Fruit fly (Drosophila melanogaster): ENCODE results near the gene CG33689.

Gene CG33689

DNA sequence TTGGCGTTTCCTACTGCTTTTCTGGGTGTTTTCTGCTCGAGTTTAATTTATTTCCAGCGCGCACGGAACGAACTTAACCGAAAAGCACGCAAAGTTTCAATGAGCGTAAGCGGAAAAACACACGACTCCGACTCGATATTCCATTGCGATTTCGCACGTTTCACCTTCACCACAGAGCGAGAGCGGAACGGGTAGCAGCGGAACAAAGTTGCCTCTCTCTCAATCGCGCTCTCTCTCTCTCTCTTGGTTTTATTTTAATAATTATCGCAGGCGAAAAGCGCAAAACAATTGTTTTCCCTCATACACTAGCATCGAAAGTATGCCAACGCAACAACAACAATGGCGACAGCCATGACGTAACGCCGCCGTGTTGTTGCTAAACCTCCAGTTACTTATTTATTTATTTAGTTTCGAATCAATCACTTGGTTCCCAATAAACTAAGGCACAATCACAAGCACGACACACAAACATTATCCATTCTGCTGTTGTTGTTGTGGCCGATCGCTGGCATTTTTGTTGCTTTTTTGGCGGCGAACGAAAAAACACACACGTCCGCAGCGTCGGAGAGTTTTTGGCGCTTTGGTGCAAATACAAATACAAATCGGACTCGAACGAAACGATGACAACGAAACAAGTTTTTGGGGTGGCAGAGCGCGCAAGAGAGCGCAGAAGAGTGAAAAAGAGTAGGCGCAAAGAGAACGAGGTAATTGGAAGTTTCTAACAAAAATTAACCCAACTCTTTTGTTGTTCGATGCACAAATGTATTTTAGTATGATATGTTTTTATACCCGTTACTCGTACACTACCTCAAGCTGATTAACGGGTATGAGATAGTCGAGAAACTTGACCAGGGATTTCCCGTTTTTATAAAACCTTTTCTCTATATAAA, 35.6 kb upstream of the CG33689 start, which contains the start of gene CG5151:
TSS of gene CG5151 (minus strand) at position 552 of the 890 bp plus-strand sequence.
- TF ChIP-seq CG8478 (optimal IDR thresholded peaks at IDR 0.05): no peak
- TF ChIP-seq CTCF (optimal IDR thresholded peaks at IDR 0.05): peak; percentile 30 to 41

DNA sequence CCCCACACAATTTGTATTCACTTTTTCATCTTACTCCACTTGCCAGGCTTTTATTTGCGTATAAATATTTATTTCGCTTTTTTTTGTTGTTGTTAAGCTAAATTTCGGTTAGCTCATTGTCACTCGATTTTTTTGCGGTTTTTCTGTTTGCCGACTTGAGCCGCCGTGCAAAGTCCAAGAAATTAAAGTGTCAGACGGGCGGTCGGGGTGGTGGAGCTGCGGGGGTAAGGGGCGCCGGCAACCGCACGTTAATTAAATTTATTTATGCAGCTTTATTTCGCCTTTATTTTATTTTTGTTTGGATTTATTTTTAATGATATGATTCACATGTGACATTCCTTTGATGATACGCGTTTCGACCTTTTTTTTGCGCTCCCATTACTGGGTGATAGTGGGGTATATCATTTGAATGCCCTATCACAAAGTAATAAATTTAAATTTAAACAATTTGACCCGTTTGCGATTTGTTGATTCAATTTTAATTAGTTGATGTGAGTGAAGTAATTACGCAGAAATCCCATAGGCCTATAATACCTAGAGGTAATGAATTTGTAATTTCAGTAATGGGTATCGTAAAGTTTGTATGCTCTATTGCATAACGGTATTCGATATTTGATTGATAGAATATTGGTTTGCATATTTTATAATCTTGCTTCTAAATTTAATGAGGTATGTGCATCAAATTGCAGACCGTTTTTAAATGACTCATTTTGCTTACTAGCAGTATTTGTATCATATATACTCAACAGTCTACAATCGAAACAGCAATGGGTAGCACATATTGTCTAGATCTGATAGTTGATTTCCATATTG, 34.5 kb upstream of the CG33689 start:
- no peak for TF ChIP-seq CTCF (optimal IDR thresholded peaks at IDR 0.05)
- TF ChIP-seq CG8478 (optimal IDR thresholded peaks at IDR 0.05): no peak

DNA sequence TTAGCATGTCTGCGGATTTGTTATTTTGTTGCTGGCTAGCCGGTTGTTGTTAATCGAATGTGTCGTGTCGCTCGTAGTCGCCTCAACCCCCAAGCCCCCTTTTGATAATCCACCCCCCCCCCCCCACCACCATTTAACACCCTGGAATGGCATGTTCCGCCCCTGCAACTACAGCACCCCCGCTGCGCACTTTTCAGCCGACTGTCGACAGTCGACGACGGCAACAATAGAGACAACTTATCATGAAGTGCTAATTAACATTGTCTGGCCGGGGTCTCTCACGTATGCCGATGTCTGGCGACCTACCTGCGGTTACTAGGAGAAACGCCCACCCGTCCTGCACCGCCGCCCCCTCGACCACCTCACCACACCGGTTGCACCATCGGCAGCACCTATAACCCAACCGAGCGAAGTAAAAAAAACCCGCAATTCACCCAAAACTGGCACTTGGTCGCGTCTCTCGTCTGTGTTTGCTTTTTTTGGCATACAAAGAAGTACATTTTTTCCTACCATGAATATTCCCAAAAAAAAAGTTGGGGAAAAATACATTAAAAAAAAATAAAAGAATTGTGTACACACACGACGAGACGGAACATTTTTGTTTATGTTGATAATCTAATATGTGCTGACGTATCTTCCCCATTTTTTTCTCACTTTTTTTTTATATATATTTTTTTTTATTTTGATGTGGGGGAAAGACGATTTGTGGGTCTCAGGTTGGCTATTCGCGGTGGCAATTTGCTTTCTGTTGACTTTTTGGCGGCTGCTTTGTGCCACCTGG, 33.6 kb upstream of the CG33689 start:
- TF ChIP-seq CTCF (optimal IDR thresholded peaks at IDR 0.05): no peak
- no peak for TF ChIP-seq CG8478 (optimal IDR thresholded peaks at IDR 0.05)

DNA sequence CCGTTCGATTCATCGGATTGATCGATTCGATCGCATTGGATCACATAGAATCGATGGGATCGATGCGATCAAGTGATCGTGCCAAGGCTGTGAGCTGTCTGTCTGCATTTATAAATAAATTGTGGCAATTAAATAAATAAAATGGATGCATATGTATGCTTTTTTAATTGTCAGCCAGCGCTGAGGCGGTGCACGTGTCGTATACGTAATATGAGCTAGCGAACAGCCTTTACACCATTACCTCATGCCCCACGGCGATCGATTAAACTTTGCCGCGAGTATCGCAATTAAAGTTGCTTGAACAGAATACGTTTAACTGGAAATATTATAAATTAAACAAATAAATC, 33.1 kb upstream of the CG33689 start:
- TF ChIP-seq CG8478 (optimal IDR thresholded peaks at IDR 0.05): no peak
- no peak for TF ChIP-seq CTCF (optimal IDR thresholded peaks at IDR 0.05)

DNA sequence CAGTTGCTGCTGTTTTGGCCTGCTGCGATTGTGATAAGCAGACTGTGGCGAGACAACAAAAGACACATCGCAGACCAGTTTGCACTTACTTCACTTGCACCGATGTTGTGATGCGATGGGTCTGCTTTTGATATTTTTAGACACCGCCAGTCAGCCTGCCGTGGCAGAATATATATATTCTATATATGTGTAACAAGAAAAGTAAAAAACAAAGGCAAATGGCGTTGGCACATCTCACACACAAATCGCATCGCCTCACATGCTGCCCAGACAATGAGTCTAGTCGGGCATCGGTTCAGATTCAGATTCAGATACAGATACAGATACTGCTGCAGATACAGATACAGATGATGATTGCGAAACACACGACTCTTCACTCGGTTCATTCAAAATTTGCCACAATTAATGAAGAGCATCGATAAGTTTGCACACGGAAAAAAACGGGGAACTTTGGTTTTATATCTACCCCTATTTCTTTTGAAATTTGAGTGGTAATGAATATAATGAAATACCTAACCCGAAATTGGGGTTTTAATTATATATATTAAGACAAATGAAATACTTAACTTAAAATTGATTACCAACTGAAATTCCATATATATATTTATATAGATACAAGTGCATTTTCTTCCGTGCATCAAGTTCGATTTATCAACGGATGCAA, 32.2 kb upstream of the CG33689 start:
- no peak for TF ChIP-seq CG8478 (optimal IDR thresholded peaks at IDR 0.05)
- TF ChIP-seq CTCF (optimal IDR thresholded peaks at IDR 0.05): no peak

DNA sequence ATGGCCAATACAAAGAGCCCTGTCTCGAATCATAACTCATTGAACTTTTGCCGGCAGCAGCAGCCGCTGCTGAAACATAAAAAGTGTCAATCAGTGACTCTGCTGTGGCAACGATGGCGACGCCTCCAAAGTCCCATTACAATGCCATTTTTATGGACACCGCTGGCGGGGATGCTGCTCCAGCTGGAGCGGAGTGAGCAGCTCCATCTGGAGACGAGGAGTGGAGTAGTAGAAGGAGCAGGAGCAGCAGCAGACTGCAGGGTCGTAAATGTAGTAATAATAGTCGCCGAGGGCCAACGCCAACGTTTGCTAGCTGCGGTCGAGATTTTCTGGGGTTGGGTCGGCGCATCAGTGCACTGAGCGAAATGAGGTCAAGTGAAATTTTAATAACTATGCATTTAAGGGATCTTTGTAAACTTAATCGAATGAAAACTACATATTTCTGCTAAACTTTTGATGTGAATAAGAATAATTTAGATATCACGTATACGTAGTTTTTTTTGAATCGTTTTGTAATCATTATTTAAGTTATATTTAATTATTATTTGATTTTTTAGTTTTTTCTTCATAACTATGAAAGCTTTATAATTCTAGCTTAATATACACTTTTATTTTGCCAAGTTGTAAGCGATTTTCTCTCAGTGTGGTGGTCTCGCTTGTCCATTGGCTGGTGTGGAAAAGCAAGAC, 31.4 kb upstream of the CG33689 start:
- TF ChIP-seq CTCF (optimal IDR thresholded peaks at IDR 0.05): no peak
- no peak for TF ChIP-seq CG8478 (optimal IDR thresholded peaks at IDR 0.05)

DNA sequence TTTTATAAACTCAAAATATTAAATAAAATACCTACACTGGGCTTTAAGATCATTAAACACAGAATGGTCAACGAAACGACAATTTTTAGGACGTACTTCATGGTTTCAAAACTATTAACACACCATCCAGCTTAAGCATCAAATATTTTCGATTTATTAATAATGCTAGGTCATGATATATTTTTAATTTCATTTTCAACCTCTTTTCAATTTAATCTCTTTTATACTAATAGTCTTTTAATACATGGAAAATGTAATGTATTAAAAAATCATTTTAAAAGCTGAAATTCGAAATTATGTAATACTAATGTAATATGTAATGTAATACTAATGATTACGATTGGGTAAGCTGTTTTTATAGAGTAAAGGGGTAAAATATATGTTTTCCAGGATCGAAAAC, 30.0 kb upstream of the CG33689 start, which contains the start of gene CG33796:
TSS of gene CG33796 (minus strand) at position 101 of the 400 bp plus-strand sequence.
- TF ChIP-seq CG8478 (optimal IDR thresholded peaks at IDR 0.05): no peak
- no peak for TF ChIP-seq CTCF (optimal IDR thresholded peaks at IDR 0.05)

DNA sequence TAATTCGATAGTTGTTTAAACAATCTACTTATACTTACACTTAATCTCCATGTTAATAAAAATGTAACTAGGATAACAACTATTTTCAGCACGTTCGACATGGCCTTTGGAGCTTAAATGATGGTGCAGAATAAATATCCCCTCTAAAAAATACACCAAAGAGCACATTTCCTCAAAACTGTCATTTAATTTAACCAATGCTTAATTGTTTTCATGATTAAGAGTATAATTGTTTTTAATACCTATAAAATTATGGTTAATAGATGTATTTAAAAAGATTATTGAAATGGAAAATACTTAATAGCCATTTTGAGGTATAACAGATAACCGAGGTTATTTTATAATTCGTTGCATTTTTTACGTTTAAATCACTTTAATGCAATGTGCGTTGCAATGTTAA, 28.7 kb upstream of the CG33689 start, which contains the start of gene CG33795:
TSS of gene CG33795 (minus strand) at position 101 of the 400 bp plus-strand sequence.
- TF ChIP-seq CTCF (optimal IDR thresholded peaks at IDR 0.05) (no peak), CG8478 (optimal IDR thresholded peaks at IDR 0.05) (no peak)

DNA sequence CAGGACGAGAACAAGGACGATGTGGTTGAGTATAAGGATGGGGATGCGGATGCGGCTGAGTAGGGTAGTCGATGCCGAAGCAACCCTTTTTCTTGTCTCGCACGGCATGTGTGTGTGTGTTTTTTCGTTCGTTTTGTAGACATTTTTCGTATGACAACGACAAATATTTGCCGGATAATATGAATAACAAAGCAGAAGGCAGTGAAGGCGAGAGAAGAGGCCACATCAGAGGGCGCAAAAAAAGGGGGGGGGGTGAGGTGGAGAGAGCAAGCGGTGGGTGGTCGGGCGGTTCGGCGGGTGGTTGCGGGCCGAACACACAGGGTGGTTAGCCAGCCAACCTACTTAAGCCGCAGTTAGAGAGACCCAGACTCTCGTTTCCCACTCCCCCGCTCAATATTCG, 27.6 kb upstream of the CG33689 start:
- TF ChIP-seq CTCF (optimal IDR thresholded peaks at IDR 0.05): no peak
- TF ChIP-seq CG8478 (optimal IDR thresholded peaks at IDR 0.05): no peak

DNA sequence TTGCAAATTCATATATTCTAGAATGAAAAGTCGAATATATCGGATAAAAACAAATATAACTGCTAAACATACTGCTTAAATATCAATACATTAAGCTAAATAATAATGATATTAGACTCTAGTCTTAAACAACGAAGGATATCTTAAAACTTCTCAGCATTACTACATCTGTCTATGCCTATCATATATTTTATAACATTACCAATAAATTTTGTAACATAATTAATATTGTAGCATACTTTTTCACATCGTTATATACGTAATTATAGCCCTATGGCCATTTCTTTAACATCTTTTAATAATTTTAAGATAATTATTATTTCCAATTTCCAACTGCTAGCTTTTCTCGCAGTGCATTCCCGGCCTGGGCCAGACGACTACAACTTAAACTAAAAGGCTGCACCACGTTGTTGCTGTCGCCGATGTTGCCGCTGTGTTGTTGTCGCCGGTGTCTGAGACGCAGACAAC, 27.2 kb upstream of the CG33689 start:
- TF ChIP-seq CTCF (optimal IDR thresholded peaks at IDR 0.05): no peak
- no peak for TF ChIP-seq CG8478 (optimal IDR thresholded peaks at IDR 0.05)

DNA sequence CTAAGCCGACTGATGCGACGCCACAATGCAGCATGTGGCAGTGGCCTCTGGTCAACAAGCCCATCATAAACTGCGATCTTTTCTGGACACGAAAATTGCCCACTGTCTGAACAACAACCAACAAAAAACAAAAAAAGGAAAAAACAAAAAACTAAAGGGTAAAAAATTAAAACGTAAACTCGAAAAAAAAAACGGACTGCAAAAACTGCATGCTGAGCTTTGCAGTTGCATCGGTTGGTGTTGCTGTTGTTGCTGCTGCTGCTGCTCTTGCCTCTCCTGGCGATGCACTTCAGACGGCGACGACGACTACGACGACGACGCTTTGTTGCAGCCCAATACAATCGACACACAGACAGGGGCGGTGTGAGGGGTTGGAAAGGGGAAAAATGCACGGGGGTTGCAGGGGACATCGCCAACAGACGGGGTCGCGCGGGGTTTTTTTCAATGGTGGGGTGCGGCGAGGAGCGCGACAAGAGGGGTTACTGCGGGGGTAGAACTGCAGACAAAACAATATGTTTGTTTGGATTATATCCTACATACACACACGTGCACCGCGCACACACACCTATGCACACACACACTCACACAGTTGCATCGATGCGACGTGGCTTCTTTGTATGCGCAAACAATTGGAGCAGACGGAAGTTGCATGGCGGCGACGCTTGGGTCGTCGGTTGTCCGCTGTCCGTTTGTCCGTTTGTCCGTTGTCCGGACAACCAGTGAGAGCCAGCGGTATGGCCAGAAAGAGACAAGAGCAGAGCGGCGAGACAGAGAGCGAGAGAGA, 26.0 kb upstream of the CG33689 start:
- TF ChIP-seq CTCF (optimal IDR thresholded peaks at IDR 0.05) (no peak), CG8478 (optimal IDR thresholded peaks at IDR 0.05) (no peak)

DNA sequence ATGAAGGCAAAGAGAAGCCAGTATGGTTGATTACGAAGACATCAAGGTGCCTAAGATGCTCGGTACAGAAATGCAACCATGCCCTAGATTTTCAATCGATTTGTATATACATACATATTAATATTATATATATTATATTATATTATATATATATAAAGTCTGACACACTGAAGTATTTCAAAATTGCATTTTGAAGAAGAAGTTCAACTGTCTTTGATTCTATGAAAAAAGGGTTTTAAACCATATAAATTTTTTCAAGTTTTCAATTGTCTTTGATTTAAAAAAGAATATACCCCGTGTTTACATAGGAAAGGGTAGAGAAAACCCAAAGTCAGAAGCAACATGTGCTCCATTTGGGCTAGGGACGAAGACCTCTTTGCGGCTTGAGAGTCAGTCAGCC, 25.3 kb upstream of the CG33689 start:
- TF ChIP-seq CTCF (optimal IDR thresholded peaks at IDR 0.05) (no peak), CG8478 (optimal IDR thresholded peaks at IDR 0.05) (no peak)

Measured in S2 (cell line).